Fruit fly (Drosophila melanogaster): ENCODE data around the gene Pvf1.

- no peak for TF ChIP-seq topi (GFP tag; optimal IDR thresholded peaks at IDR 0.05)
- TF ChIP-seq Hr39 (GFP tag; optimal IDR thresholded peaks at IDR 0.05), result peak; percentile 17
- no peak for TF ChIP-seq CG34406 (GFP tag; optimal IDR thresholded peaks at IDR 0.05)
- peak; percentile 12 for TF ChIP-seq acj6 (GFP tag; optimal IDR thresholded peaks at IDR 0.05)
- TF ChIP-seq pdm3 (GFP tag; optimal IDR thresholded peaks at IDR 0.05), result peak; percentile 40
- TF ChIP-seq Sox102F (GFP tag; optimal IDR thresholded peaks at IDR 0.05), result no peak
- no peak for TF ChIP-seq Lpt (GFP tag; optimal IDR thresholded peaks at IDR 0.05)
- no peak for TF ChIP-seq CG6163 (GFP tag; IDR thresholded peaks at IDR 0.05)
- TF ChIP-seq OdsH (GFP tag; optimal IDR thresholded peaks at IDR 0.05), result peak; percentile 22
- TF ChIP-seq spab (GFP tag; optimal IDR thresholded peaks at IDR 0.05), result no peak
- no peak for TF ChIP-seq CG31627 (GFP tag; optimal IDR thresholded peaks at IDR 0.05)
These were observed 4.6 kb downstream of the Pvf1 start for dm6 chrX:18837046-18837445.

Measured in whole organism, prepupa.